Worm (Caenorhabditis elegans) whole organism, midembryonic: ENCODE measurements around the gene Y75B8A.8.

Source experiments
- T22C8.4 ChIP-seq: fragments of 200-800 bp; sonication (Bioruptor generic); IDR thresholded peaks from 2 replicates; pipeline ENCODE4 v1.3.6; 2022; ENCODE audit warnings: missing genetic modification characterization, missing compliant biosample characterization
- cog-1 ChIP-seq: sonication (generic microtip); optimal IDR thresholded peaks from 2 replicates; lab custom pipeline; 2016; ENCODE audit warnings: missing genetic modification characterization, missing compliant biosample characterization
- flt-1 ChIP-seq: fragments of 200-800 bp; sonication (Bioruptor generic); IDR thresholded peaks from 2 replicates; pipeline ENCODE4 v1.3.6; 2022; ENCODE audit warnings: missing genetic modification characterization, missing compliant biosample characterization
- klf-2 ChIP-seq: fragments of 200-800 bp; sonication (Bioruptor generic); conservative IDR thresholded peaks from 2 replicates; pipeline ENCODE4 v1.3.6; 2022; ENCODE audit warnings: missing genetic modification reagents, missing genetic modification characterization, missing compliant biosample characterization
- med-1 ChIP-seq: sonication (generic microtip); optimal IDR thresholded peaks from 2 replicates; lab custom pipeline; 2017; ENCODE audit warnings: missing genetic modification characterization, mild to moderate bottlenecking, missing compliant biosample characterization, antibody characterized with exemption, missing genetic modification reagents; ENCODE audit not compliant: insufficient read depth
- ref-1 ChIP-seq: fragments of 200-800 bp; sonication (Bioruptor generic); conservative IDR thresholded peaks from 2 replicates; pipeline ENCODE4 v1.3.6; 2022; ENCODE audit warnings: missing genetic modification reagents, missing genetic modification characterization, missing compliant biosample characterization
- tab-1 ChIP-seq: fragments of 200-800 bp; sonication (Bioruptor generic); IDR thresholded peaks from 2 replicates; pipeline ENCODE4 v1.3.6; 2022; ENCODE audit warnings: missing genetic modification characterization, missing compliant biosample characterization
- ztf-23 ChIP-seq: fragments of 200-800 bp; sonication (Bioruptor generic); IDR thresholded peaks from 2 replicates; pipeline ENCODE4 v1.3.6; 2022; ENCODE audit warnings: missing genetic modification reagents, missing genetic modification characterization, missing compliant biosample characterization
- ztf-29 ChIP-seq: fragments of 200-800 bp; sonication (Bioruptor generic); IDR thresholded peaks from 2 replicates; pipeline ENCODE4 v1.3.6; 2022; ENCODE audit warnings: missing genetic modification reagents, missing genetic modification characterization, missing compliant biosample characterization

Y75B8A.8 gene

DNA sequence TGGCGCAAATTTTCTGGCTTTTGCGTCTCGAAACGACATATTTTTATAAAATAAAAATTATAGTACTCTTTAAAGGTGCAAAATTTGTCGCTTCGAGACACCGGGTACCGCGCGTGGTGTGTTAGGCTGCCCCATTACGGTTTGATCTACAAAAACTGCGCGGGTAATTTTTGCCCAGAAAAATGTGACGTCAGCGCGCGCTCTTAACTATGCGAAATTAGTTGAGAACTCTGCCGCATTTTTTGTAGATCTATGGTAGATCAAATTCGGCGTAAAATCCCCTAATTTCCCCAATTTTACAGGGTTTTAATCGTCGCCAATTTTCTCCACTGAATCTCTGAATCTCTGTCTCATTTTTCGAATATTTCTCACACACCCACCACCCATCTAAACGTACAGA, at the start of gene Y75B8A.8:
TSS of gene Y75B8A.8 (plus strand) at position 301 of the 400 bp plus-strand sequence.
- TF ChIP-seq klf-2 (GFP tag; lab: Robert Waterston, UW) (no peak), ztf-23 (GFP tag; lab: Robert Waterston, UW) (no peak)

DNA sequence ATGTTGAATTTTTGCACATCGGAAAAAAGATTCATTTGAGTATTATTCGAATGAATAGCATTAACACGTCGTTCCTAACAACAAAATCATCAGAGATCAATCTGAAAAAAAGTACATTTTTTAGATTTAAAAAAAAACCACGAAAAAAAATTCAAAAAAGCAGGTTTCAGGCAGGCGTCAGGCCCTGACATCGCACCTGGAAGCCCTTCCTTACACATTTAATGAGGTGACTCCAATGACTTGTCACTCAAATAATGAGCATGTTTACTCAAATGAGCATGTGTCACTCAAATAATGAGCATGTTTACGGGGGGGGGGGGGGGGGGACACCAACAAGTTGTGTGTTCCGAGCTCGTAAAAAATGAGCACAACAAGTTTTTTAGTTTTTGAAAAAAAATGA, 42.2 kb upstream of the Y75B8A.8 start, which contains the start of gene lron-12:
TSS of gene lron-12 (minus strand) at position 101 of the 400 bp plus-strand sequence.
- TF ChIP-seq T22C8.4 (GFP tag; lab: Robert Waterston, UW) (no peak), flt-1 (no peak), ztf-23 (GFP tag; lab: Robert Waterston, UW) (no peak), ref-1 (GFP tag; lab: Robert Waterston, UW) (no peak), tab-1 (GFP tag; lab: Robert Waterston, UW) (no peak), ztf-29 (GFP tag; lab: Robert Waterston, UW) (no peak), cog-1 (tag; lab: Kevin White, UChicago) (no peak), klf-2 (GFP tag; lab: Robert Waterston, UW) (no peak)

DNA sequence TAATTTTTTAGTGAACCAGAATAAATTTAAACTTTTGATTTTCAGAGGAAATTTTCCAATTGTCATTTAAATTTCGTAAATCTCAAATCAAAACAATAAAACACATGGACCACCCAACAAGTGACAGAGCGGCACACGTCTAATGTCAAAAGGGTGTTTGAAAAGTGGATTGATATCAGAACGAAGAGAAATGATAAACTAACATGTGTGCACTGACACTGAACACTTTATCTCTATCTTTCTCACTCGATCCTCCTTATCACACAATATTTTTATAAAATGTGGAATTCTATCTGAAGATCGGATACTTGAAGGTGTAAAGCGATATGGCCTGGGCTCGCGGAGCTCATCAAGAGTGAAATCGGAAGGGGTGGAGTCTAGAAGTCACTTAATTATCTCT, 40.9 kb upstream of the Y75B8A.8 start:
- no peak for TF ChIP-seq ztf-29 (GFP tag; lab: Robert Waterston, UW)
- TF ChIP-seq T22C8.4 (GFP tag; lab: Robert Waterston, UW) = no peak
- no peak for TF ChIP-seq flt-1
- TF ChIP-seq klf-2 (GFP tag; lab: Robert Waterston, UW) = no peak
- no peak for TF ChIP-seq tab-1 (GFP tag; lab: Robert Waterston, UW)

DNA sequence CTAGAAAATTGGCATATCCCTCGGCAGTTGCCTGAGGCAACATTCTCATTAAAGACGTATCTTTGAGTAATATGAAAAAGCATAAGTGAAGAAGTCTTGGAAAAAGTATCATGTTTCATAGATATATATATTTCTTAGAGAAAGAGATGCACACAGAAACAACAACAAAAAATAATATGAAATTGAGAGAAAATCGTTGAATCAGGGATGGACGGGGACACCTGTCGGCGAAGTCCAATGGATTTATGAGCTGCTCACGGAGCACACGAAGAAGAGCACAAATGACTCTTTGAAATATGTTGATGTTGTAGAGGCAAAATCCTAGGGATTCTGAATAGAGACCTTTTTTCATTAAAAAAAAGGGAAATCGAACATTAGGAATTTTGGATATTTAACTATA, 39.4 kb upstream of the Y75B8A.8 start:
- no peak for TF ChIP-seq tab-1 (GFP tag; lab: Robert Waterston, UW)
- TF ChIP-seq klf-2 (GFP tag; lab: Robert Waterston, UW) = no peak
- peak; percentile 3 for TF ChIP-seq cog-1 (tag; lab: Kevin White, UChicago)

DNA sequence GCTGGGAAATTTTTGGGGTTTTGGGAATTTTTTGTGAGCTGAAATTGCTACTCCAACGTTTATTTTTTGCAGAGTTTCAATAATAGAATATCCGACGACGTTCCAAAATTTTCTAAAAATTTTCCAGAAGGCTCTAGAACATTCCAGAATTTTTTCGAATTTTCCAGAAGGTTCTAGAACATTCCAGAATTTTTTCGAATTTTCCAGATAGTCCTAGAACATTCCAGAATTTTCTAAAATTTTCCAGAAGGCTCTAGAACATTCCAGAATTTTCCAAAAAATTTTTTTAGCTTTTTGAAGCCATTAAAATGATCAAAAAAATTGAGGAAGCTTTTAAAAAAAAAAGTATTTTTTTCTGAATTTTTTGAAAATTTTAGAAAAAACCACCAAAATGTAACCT, 37.1 kb upstream of the Y75B8A.8 start:
- TF ChIP-seq cog-1 (tag; lab: Kevin White, UChicago) = no peak
- no peak for TF ChIP-seq klf-2 (GFP tag; lab: Robert Waterston, UW)
- no peak for TF ChIP-seq flt-1
- no peak for TF ChIP-seq tab-1 (GFP tag; lab: Robert Waterston, UW)
- TF ChIP-seq T22C8.4 (GFP tag; lab: Robert Waterston, UW) = no peak
- TF ChIP-seq ztf-23 (GFP tag; lab: Robert Waterston, UW) = no peak
- TF ChIP-seq ztf-29 (GFP tag; lab: Robert Waterston, UW) = no peak

DNA sequence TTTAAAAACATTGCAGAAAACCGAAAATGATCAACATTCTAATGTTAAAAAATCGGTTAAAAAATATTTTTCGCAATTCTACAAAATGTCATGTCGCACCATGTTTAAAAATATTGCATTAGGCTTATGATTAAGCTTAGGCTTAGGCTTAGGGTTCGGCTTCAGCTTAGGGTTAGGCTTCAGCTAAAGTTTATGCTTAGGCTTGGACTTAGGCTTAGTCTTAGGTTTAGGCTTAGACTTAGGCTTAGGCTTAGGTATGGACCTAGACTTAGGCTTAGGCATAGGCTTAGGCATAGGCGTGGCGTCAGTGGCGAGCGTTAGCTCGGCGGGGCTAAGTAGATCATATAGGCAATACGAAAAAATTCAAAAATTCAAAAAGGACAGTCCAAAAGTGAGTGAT, 36.2 kb upstream of the Y75B8A.8 start:
- TF ChIP-seq ztf-29 (GFP tag; lab: Robert Waterston, UW) (peak; percentile 59; the same call in 1 of the 2 replicates), ztf-23 (GFP tag; lab: Robert Waterston, UW) (no peak), flt-1 (0 out of 2 replicates have a peak, but pooled peaks have one; percentile 43)

DNA sequence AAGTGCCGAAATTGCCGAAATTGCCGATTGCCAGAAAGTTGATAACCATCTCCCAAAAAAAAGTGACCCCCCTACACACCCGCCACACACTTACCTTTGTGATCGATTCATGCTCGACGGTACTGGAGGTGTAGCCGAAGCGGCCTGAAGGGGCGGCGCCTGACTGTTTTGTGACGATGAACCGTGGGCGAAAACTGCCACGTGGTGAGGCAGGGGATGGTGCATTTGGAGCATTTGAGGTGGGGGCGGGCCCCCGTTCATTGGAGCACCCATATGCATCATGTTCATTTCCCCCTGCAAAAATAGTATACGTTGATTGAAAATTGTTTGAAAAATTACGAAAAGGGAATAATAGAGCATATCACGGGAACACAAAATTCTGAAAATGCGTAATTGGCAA, 30.5 kb upstream of the Y75B8A.8 start, which contains the start of gene Y75B8A.6:
TSS of gene Y75B8A.6 (minus strand) at position 292 of the 400 bp plus-strand sequence.
- TF ChIP-seq flt-1 (peak; percentile 63; the same call in 1 of the 2 replicates), ztf-23 (GFP tag; lab: Robert Waterston, UW) (no peak)

DNA sequence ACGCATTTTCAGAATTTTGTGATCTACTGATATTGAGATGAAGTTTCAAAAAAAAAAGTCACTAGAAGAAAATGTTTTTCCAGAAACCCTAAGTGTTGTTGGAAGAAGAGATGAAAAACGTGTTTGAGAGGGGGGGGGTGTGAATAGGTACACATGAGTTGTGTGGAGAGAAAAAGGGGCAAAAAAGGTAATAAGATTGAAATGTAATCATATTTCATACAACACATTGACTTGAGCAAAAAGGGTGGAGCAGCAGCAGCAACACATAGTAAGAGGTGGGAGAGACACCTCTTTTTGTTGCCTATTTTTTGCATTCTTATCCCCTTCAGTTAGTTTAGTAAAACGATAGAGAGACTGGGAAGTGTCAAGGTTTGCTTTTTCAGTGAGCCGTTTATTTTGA, 29.8 kb upstream of the Y75B8A.8 start:
- TF ChIP-seq tab-1 (GFP tag; lab: Robert Waterston, UW) (no peak), ref-1 (GFP tag; lab: Robert Waterston, UW) (no peak), ztf-23 (GFP tag; lab: Robert Waterston, UW) (no peak), klf-2 (GFP tag; lab: Robert Waterston, UW) (no peak), med-1 (no peak), T22C8.4 (GFP tag; lab: Robert Waterston, UW) (no peak), flt-1 (no peak), ztf-29 (GFP tag; lab: Robert Waterston, UW) (no peak), cog-1 (tag; lab: Kevin White, UChicago) (no peak)

DNA sequence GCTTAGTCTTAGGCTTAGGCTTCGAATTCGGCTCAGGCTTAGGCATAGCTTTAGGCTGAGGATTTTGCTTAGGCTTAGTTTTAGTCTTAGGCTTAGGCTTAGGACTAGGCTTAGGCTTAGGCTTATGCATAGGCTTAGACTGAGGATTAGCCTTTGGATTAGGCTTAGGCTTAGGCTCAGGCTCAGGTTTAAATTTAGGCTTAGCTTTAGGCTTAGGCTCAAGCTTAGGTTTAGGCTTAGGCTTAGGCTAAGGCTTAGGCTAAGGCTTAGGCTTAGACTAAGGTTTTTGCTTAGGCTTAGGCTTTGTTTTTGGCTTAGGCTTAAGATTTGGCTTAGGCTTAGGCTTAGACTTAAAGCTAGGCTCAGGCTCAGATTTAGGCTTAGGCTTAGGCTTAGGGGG, 28.8 kb upstream of the Y75B8A.8 start:
- TF ChIP-seq cog-1 (tag; lab: Kevin White, UChicago) (no peak), ztf-29 (GFP tag; lab: Robert Waterston, UW) (peak; percentile 65; the same call in 1 of the 2 replicates), flt-1 (0 out of 2 replicates have a peak, but pooled peaks have one; percentile 9), ztf-23 (GFP tag; lab: Robert Waterston, UW) (0 out of 2 replicates have a peak, but pooled peaks have one; percentile 11)

DNA sequence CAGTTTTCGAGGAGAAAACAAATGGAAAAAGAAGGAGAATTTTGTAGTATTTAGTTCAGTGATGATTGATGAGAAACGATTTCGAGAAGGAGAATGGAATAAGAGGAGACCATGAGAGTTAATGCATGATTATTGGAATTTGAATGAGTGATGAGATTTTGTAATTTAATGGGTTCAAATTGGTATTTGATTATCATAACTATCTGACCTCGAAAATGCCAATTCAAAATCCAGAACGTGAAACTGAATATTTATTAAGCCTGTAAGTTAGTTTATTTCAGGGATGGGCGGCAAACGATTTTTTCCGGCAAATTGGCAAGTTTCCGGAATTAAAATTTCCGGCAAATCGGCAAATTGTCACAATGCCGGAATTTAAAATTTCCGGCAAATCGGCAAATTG, 27.4 kb upstream of the Y75B8A.8 start:
- 0 out of 2 replicates have a peak, but pooled peaks have one; percentile 26 for TF ChIP-seq flt-1
- TF ChIP-seq med-1 = no peak

DNA sequence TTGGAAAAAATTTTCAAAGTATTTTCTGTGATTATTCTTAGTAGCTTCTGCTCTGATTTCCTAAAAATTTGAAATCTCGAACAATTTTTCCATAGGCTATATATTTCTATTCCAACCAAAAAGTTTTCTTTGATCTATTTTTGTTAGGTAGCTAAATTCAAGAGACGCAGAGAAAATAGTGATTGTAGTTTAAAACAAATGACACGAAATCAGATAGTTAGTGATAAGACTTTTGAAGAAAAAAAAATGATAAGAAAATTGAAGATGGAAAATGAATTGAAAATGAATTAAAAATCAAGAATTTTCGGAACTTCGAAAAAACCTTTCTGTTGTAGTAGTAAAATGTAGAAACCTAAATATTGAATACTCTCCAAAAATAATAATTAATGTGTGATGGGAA, 25.0 kb upstream of the Y75B8A.8 start:
- TF ChIP-seq flt-1 (no peak), ztf-29 (GFP tag; lab: Robert Waterston, UW) (no peak), cog-1 (tag; lab: Kevin White, UChicago) (no peak), tab-1 (GFP tag; lab: Robert Waterston, UW) (no peak), klf-2 (GFP tag; lab: Robert Waterston, UW) (no peak), ref-1 (GFP tag; lab: Robert Waterston, UW) (no peak), T22C8.4 (GFP tag; lab: Robert Waterston, UW) (no peak), ztf-23 (GFP tag; lab: Robert Waterston, UW) (no peak), med-1 (no peak)
